Fruit fly (Drosophila melanogaster): Measurements from ENCODE around the gene cv-c.

DNA sequence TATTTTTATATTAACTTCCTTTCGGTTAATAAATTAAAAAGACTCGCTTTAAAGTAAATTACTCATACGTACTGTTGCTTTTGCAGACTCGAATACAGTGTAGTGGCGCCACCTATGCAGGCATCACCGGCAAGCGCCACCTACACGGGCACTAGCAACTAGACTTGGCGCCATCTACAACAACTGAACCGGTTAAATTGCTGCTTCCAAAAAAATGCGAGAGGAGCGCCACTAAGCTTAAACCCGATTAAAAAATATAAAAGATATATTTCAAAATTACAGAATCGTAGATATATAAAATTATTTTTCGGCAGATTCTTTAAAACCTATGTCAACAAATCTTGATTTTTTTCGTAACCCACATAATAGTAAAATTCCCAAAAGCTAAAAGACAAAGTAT, 90.2 kb downstream of the cv-c start:
- TF ChIP-seq pan (optimal IDR thresholded peaks at IDR 0.05), result no peak
- TF ChIP-seq psq (optimal IDR thresholded peaks at IDR 0.05), result no peak
- TF ChIP-seq EcR (GFP tag; optimal IDR thresholded peaks at IDR 0.05), result no peak
- TF ChIP-seq Dll (optimal IDR thresholded peaks at IDR 0.05), result no peak

Measured in whole organism.